Worm (Caenorhabditis elegans) whole organism, L2 larva: ENCODE results near the gene C07G1.15.

Source experiments
- R02D3.7 ChIP-seq: fragments of 150-350 bp; optimal IDR thresholded peaks from 2 replicates; lab custom pipeline; 2014; ENCODE audit warnings: missing biosample characterization, missing genetic modification characterization
- blmp-1 ChIP-seq: sonication (generic microtip); optimal IDR thresholded peaks from 2 replicates; lab custom pipeline; 2017; ENCODE audit warnings: missing genetic modification characterization, mild to moderate bottlenecking, missing compliant biosample characterization, antibody characterized with exemption, moderate library complexity; ENCODE audit not compliant: insufficient read depth
- nhr-11 ChIP-seq: fragments of 150-350 bp; optimal IDR thresholded peaks from 2 replicates; lab custom pipeline; 2014; ENCODE audit warnings: missing biosample characterization, missing genetic modification characterization

DNA sequence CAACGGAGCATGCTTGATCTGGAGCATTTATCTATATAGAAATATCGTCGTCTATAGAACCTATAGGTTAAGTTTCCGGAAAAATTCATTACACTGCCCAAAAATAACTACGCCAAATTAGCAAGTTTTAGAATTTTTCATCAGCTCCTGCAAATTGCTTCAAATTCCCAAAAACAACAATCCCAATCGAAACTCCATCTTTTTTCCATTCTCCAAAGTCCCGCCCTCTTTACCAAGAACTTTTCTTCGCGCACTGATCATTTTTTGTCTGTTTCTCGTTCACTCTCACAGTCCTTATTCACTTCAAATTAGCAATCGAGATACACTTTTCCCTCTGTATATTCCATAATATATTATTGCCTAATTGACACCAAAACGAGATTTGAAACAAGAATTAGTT lies 36.5 kb downstream of the C07G1.15 start, which contains the start of gene svh-1:
- TF ChIP-seq blmp-1 (tag; lab: Kevin White, UChicago), result no peak
- no peak for TF ChIP-seq nhr-11 (tag; lab: Kevin White, UChicago)
- no peak for TF ChIP-seq R02D3.7 (tag; lab: Kevin White, UChicago)
